1 worm cellular context compared by ENCODE assay signal in genomic region chrIII:8978512-8979352, ce11.
A peak's percentile ranks its signal among the peaks of the same experiment; 100 is the strongest.
TF ChIP-seq lines count a peak whose summit lies in the region.

No protein-coding gene starts in this region.

TF ChIP-seq in whole organism, young adult, 124 proteins besides CTCF, POLR2A, EP300 and RAD21 (continued from another document):
- TF ChIP-seq lsy-27 (tag; optimal IDR thresholded peaks at IDR 0.05; lab: Kevin White, UChicago; ENCODE audit: borderline replicate concordance, insufficient read depth), result no peak
- TF ChIP-seq Y95B8A.8 (GFP tag; IDR thresholded peaks at IDR 0.05; lab: Robert Waterston, UW), result 0 out of 2 replicates have a peak, but pooled peaks have one; percentile 22
- 0 out of 2 replicates have a peak, but pooled peaks have one; percentile 31 for TF ChIP-seq hsf-1 (GFP tag; IDR thresholded peaks at IDR 0.05; lab: Robert Waterston, UW)
- TF ChIP-seq F57A8.1 (GFP tag; optimal IDR thresholded peaks at IDR 0.05; lab: Kevin White, UChicago), result no peak
- TF ChIP-seq gei-17 (GFP tag; optimal IDR thresholded peaks at IDR 0.05; lab: Kevin White, UChicago), result no peak
- TF ChIP-seq ZK185.1 (tag; optimal IDR thresholded peaks at IDR 0.05; lab: Kevin White, UChicago; ENCODE audit: poor library complexity, severe bottlenecking), result peak; percentile 9
- no peak for TF ChIP-seq F39B2.1 (GFP tag; IDR thresholded peaks at IDR 0.05; lab: Robert Waterston, UW)
- peak; percentile 9 for TF ChIP-seq lin-40 (tag; optimal IDR thresholded peaks at IDR 0.05; lab: Kevin White, UChicago)
- no peak for TF ChIP-seq bed-1 (GFP tag; IDR thresholded peaks at IDR 0.05; lab: Robert Waterston, UW)
- no peak for TF ChIP-seq efl-1 (GFP tag; optimal IDR thresholded peaks at IDR 0.05; lab: Kevin White, UChicago)
- no peak for TF ChIP-seq ceh-27 (GFP tag; optimal IDR thresholded peaks at IDR 0.05; lab: Kevin White, UChicago)
- no peak for TF ChIP-seq snpc-1.1 (tag; optimal IDR thresholded peaks at IDR 0.05; lab: Kevin White, UChicago; ENCODE audit: insufficient read depth)
- 0 out of 2 replicates have a peak, but pooled peaks have one; percentile 21 for TF ChIP-seq Y53G8AR.9 (GFP tag; conservative IDR thresholded peaks at IDR 0.05; lab: Robert Waterston, UW)
- TF ChIP-seq madf-3 (GFP tag; IDR thresholded peaks at IDR 0.05; lab: Robert Waterston, UW), result no peak
- no peak for TF ChIP-seq mxl-1 (tag; optimal IDR thresholded peaks at IDR 0.05; lab: Kevin White, UChicago)
- TF ChIP-seq mcd-1 (GFP tag; IDR thresholded peaks at IDR 0.05; lab: Robert Waterston, UW), result no peak
- TF ChIP-seq dox-1 (GFP tag; IDR thresholded peaks at IDR 0.05; lab: Robert Waterston, UW), result no peak
- no peak for TF ChIP-seq mes-4 (tag; optimal IDR thresholded peaks at IDR 0.05; lab: Kevin White, UChicago)
- no peak for TF ChIP-seq ztf-3 (GFP tag; optimal IDR thresholded peaks at IDR 0.05; lab: Kevin White, UChicago)
- TF ChIP-seq unc-62 (GFP tag; optimal IDR thresholded peaks at IDR 0.05; lab: Kevin White, UChicago), result no peak
- 0 out of 2 replicates have a peak, but pooled peaks have one; percentile 7 for TF ChIP-seq rcor-1 (GFP tag; IDR thresholded peaks at IDR 0.05; lab: Robert Waterston, UW)
- TF ChIP-seq ztf-6 (GFP tag; IDR thresholded peaks at IDR 0.05; lab: Robert Waterston, UW), result no peak
- TF ChIP-seq ztf-28 (GFP tag; IDR thresholded peaks at IDR 0.05; lab: Robert Waterston, UW), result no peak
- no peak for TF ChIP-seq nhr-90 (tag; optimal IDR thresholded peaks at IDR 0.05; lab: Kevin White, UChicago)
- TF ChIP-seq ekl-4 (GFP tag; IDR thresholded peaks at IDR 0.05; lab: Robert Waterston, UW), result peak; percentile 53; the same call in 1 of the 2 replicates
- TF ChIP-seq tbx-9 (tag; optimal IDR thresholded peaks at IDR 0.05; lab: Kevin White, UChicago; ENCODE audit: borderline replicate concordance), result no peak
- TF ChIP-seq egl-44 (GFP tag; IDR thresholded peaks at IDR 0.05; lab: Robert Waterston, UW), result no peak
- no peak for TF ChIP-seq ztf-22 (GFP tag; optimal IDR thresholded peaks at IDR 0.05; lab: Kevin White, UChicago)
- TF ChIP-seq F55B11.4 (tag; optimal IDR thresholded peaks at IDR 0.05; lab: Kevin White, UChicago; ENCODE audit: borderline replicate concordance, insufficient read depth), result no peak
- TF ChIP-seq zfh-2 (GFP tag; conservative IDR thresholded peaks at IDR 0.05; lab: Robert Waterston, UW), result no peak
- peak; percentile 20 for TF ChIP-seq K12H6.12 (tag; optimal IDR thresholded peaks at IDR 0.05; lab: Kevin White, UChicago)
- peak; percentile 52 for TF ChIP-seq chd-7 (tag; optimal IDR thresholded peaks at IDR 0.05; lab: Kevin White, UChicago)
- TF ChIP-seq madf-8 (GFP tag; conservative IDR thresholded peaks at IDR 0.05; lab: Robert Waterston, UW), result no peak
- TF ChIP-seq madf-6 (GFP tag; IDR thresholded peaks at IDR 0.05; lab: Robert Waterston, UW), result no peak
- TF ChIP-seq nhr-27 (tag; optimal IDR thresholded peaks at IDR 0.05; lab: Kevin White, UChicago), result no peak
- no peak for TF ChIP-seq lin-26 (GFP tag; IDR thresholded peaks at IDR 0.05; lab: Robert Waterston, UW)
- TF ChIP-seq unc-130 (GFP tag; optimal IDR thresholded peaks at IDR 0.05; lab: Kevin White, UChicago), result no peak
- TF ChIP-seq nfya-1 (tag; optimal IDR thresholded peaks at IDR 0.05; lab: Kevin White, UChicago; ENCODE audit: borderline replicate concordance, insufficient read depth), result no peak
- no peak for TF ChIP-seq lir-1 (GFP tag; conservative IDR thresholded peaks at IDR 0.05; lab: Robert Waterston, UW)
- TF ChIP-seq F10E7.11 (tag; optimal IDR thresholded peaks at IDR 0.05; lab: Kevin White, UChicago), result no peak
- no peak for TF ChIP-seq ama-1 (optimal IDR thresholded peaks at IDR 0.05; lab: Kevin White, UChicago)
- TF ChIP-seq ama-1 (GFP tag; optimal IDR thresholded peaks at IDR 0.05; lab: Kevin White, UChicago), result no peak
- no peak for TF ChIP-seq snpc-3.4 (tag; optimal IDR thresholded peaks at IDR 0.05; lab: Kevin White, UChicago)
- TF ChIP-seq attf-6 (GFP tag; IDR thresholded peaks at IDR 0.05; lab: Robert Waterston, UW), result no peak
- no peak for TF ChIP-seq ztf-25 (GFP tag; IDR thresholded peaks at IDR 0.05; lab: Robert Waterston, UW)
- no peak for TF ChIP-seq nhr-179 (tag; optimal IDR thresholded peaks at IDR 0.05; lab: Kevin White, UChicago)
- no peak for TF ChIP-seq attf-3 (GFP tag; conservative IDR thresholded peaks at IDR 0.05; lab: Robert Waterston, UW)
- no peak for TF ChIP-seq somi-1 (GFP tag; optimal IDR thresholded peaks at IDR 0.05; lab: Kevin White, UChicago)
- TF ChIP-seq tbp1 (GFP tag; optimal IDR thresholded peaks at IDR 0.05; lab: Kevin White, UChicago), result no peak
- TF ChIP-seq B0019.2 (GFP tag; conservative IDR thresholded peaks at IDR 0.05; lab: Robert Waterston, UW), result no peak
- no peak for TF ChIP-seq repo-1 (tag; optimal IDR thresholded peaks at IDR 0.05; lab: Kevin White, UChicago)
- no peak for TF ChIP-seq F33H1.4 (GFP tag; IDR thresholded peaks at IDR 0.05; lab: Robert Waterston, UW)
